Fruit fly (Drosophila melanogaster) whole organism, adult: ENCODE data around the gene Argk1.

ENCODE experiments used
- CG11617 ChIP-seq: fragments of 200-800 bp; sonication (Bioruptor generic); optimal IDR thresholded peaks from 2 replicates; lab custom pipeline; 2017; ENCODE audit warnings: mild to moderate bottlenecking, missing biosample characterization, missing genetic modification reagents, missing genetic modification characterization
- CG12768 ChIP-seq: fragments of 200-800 bp; sonication (Bioruptor generic); optimal IDR thresholded peaks from 2 replicates; lab custom pipeline; 2017; ENCODE audit warnings: missing biosample characterization, missing genetic modification characterization, mild to moderate bottlenecking, moderate library complexity, missing genetic modification reagents
- CG1620 ChIP-seq: fragments of 200-800 bp; sonication (Bioruptor generic); optimal IDR thresholded peaks from 2 replicates; lab custom pipeline; 2016; ENCODE audit warnings: missing biosample characterization, missing genetic modification characterization
- CG7045 ChIP-seq: fragments of 200-800 bp; sonication (Bioruptor generic); optimal IDR thresholded peaks from 2 replicates; lab custom pipeline; 2017; ENCODE audit warnings: missing biosample characterization, mild to moderate bottlenecking, missing genetic modification characterization
- CG7101 ChIP-seq: fragments of 200-800 bp; sonication (Bioruptor generic); optimal IDR thresholded peaks from 2 replicates; lab custom pipeline; 2018; ENCODE audit warnings: missing biosample characterization, mild to moderate bottlenecking, missing genetic modification characterization, moderate library complexity
- bab1 ChIP-seq: fragments of 200-800 bp; sonication (Bioruptor generic); optimal IDR thresholded peaks from 3 replicates; lab custom pipeline; 2019; ENCODE audit warnings: missing biosample characterization, mild to moderate bottlenecking, missing genetic modification characterization, moderate library complexity
- cic ChIP-seq: fragments of 200-800 bp; sonication (Bioruptor generic); optimal IDR thresholded peaks from 2 replicates; lab custom pipeline; 2017; ENCODE audit warnings: missing biosample characterization, mild to moderate bottlenecking, missing genetic modification characterization, moderate library complexity
- ovo ChIP-seq: fragments of 200-800 bp; sonication (Bioruptor generic); optimal IDR thresholded peaks from 2 replicates; lab custom pipeline; 2016; ENCODE audit warnings: missing biosample characterization, missing genetic modification characterization
- pad ChIP-seq: fragments of 200-800 bp; sonication (Bioruptor generic); optimal IDR thresholded peaks from 3 replicates; lab custom pipeline; 2017; ENCODE audit warnings: missing biosample characterization, missing genetic modification characterization, mild to moderate bottlenecking, moderate library complexity, missing genetic modification reagents
- tj ChIP-seq: fragments of 200-800 bp; sonication (Bioruptor generic); optimal IDR thresholded peaks from 3 replicates; lab custom pipeline; 2017; ENCODE audit warnings: missing biosample characterization, mild to moderate bottlenecking, missing genetic modification characterization, moderate library complexity
- toe ChIP-seq: fragments of 200-800 bp; sonication (Bioruptor generic); optimal IDR thresholded peaks from 2 replicates; lab custom pipeline; 2016; ENCODE audit warnings: missing biosample characterization, missing genetic modification characterization

dm6 chr3L:9023627-9024026 lies 42.2 kb downstream of the Argk1 start:
- TF ChIP-seq toe (GFP tag; lab: Kevin White, UChicago) (no peak), bab1 (no peak), pad (GFP tag; lab: Kevin White, UChicago) (no peak), CG11617 (GFP tag; lab: Kevin White, UChicago) (no peak), CG7101 (tag; lab: Kevin White, UChicago) (no peak), CG1620 (GFP tag; lab: Kevin White, UChicago) (no peak), ovo (GFP tag; lab: Kevin White, UChicago) (no peak), CG12768 (GFP tag; lab: Kevin White, UChicago) (no peak), tj (no peak), CG7045 (GFP tag; lab: Kevin White, UChicago) (no peak), cic (GFP tag; lab: Kevin White, UChicago) (no peak)
